Fruit fly (Drosophila melanogaster): Measurements from ENCODE around the gene CG33234.

CG33234 gene

dm6 chr3L:2631406-2631805 is 30.0 kb upstream of the CG33234 start, which contains the start of the genes CG42245 and MEP-1 (continued):
- TF ChIP-seq sisA (GFP tag; IDR thresholded peaks at IDR 0.05) (no peak), eve (GFP tag; optimal IDR thresholded peaks at IDR 0.05) (no peak), stwl (tag; optimal IDR thresholded peaks at IDR 0.05) (peak; percentile 95), CG2202 (tag; optimal IDR thresholded peaks at IDR 0.05) (no peak), ro (GFP tag; IDR thresholded peaks at IDR 0.05) (no peak), so (GFP tag; IDR thresholded peaks at IDR 0.05) (0 out of 3 replicates have a peak, but pooled peaks have one; percentile 12), Mes4 (GFP tag; optimal IDR thresholded peaks at IDR 0.05) (peak; percentile 49), caup (GFP tag; optimal IDR thresholded peaks at IDR 0.05; ENCODE audit: severe bottlenecking) (peak; percentile 51), NK7.1 (GFP tag; optimal IDR thresholded peaks at IDR 0.05) (no peak), Deaf1 (tag; optimal IDR thresholded peaks at IDR 0.05) (peak; percentile 9), Doc2 (GFP tag; IDR thresholded peaks at IDR 0.05) (no peak), CG11093 (GFP tag; IDR thresholded peaks at IDR 0.05) (no peak), CG11456 (GFP tag; IDR thresholded peaks at IDR 0.05) (no peak), tap (tag; optimal IDR thresholded peaks at IDR 0.05) (peak; percentile 13), ewg (GFP tag; optimal IDR thresholded peaks at IDR 0.05) (no peak), jing (GFP tag; optimal IDR thresholded peaks at IDR 0.05) (no peak), CG42726 (GFP tag; IDR thresholded peaks at IDR 0.05; ENCODE audit: partially characterized antibody) (no peak), HLH54F (GFP tag; optimal IDR thresholded peaks at IDR 0.05) (peak; percentile 58), CG6654 (GFP tag; optimal IDR thresholded peaks at IDR 0.05) (no peak), CG31388 (GFP tag; optimal IDR thresholded peaks at IDR 0.05) (peak; percentile 20), ap (GFP tag; IDR thresholded peaks at IDR 0.05) (no peak), pan (optimal IDR thresholded peaks at IDR 0.05) (no peak), pan (GFP tag; optimal IDR thresholded peaks at IDR 0.05 in 1 of 2, IDR thresholded peaks at IDR 0.05 in 1 of 2) (peak in 1 of 2 experiments; percentile 21), CG13296 (GFP tag; optimal IDR thresholded peaks at IDR 0.05) (peak; percentile 32), Hmr (GFP tag; optimal IDR thresholded peaks at IDR 0.05) (peak; percentile 31), CG5953 (GFP tag; IDR thresholded peaks at IDR 0.05) (no peak), oc (tag; optimal IDR thresholded peaks at IDR 0.05) (no peak), CkIIα-i1 (GFP tag; IDR thresholded peaks at IDR 0.05) (no peak), vvl (GFP tag; IDR thresholded peaks at IDR 0.05) (peak; percentile 68; the same call in 1 of the 2 replicates), lola (GFP tag; optimal IDR thresholded peaks at IDR 0.05) (peak in 1 of 3 experiments; percentile 32), CG13624 (GFP tag; optimal IDR thresholded peaks at IDR 0.05) (peak; percentile 72), H15 (GFP tag; IDR thresholded peaks at IDR 0.05) (no peak), CG14441 (GFP tag; IDR thresholded peaks at IDR 0.05) (no peak), CG6765 (GFP tag; optimal IDR thresholded peaks at IDR 0.05) (no peak), wdn (GFP tag; IDR thresholded peaks at IDR 0.05) (no peak), Sry-β (GFP tag; optimal IDR thresholded peaks at IDR 0.05) (no peak), Dad (GFP tag; optimal IDR thresholded peaks at IDR 0.05) (peak; percentile 57), unpg (GFP tag; optimal IDR thresholded peaks at IDR 0.05) (peak; percentile 47), Dbx (GFP tag; IDR thresholded peaks at IDR 0.05) (peak; percentile 22; the same call in 1 of the 3 replicates), CG6272 (GFP tag; IDR thresholded peaks at IDR 0.05) (no peak), CG10267 (tag; optimal IDR thresholded peaks at IDR 0.05) (peak; percentile 96), cas (GFP tag; IDR thresholded peaks at IDR 0.05) (no peak), CG7357 (GFP tag; IDR thresholded peaks at IDR 0.05) (no peak), ac (GFP tag; optimal IDR thresholded peaks at IDR 0.05) (no peak), luna (GFP tag; optimal IDR thresholded peaks at IDR 0.05) (peak; percentile 7), CG6854 (GFP tag; optimal IDR thresholded peaks at IDR 0.05) (no peak), CG2889 (GFP tag; IDR thresholded peaks at IDR 0.05) (no peak), E2f2 (GFP tag; IDR thresholded peaks at IDR 0.05) (peak; percentile 82), ci (GFP tag; IDR thresholded peaks at IDR 0.05) (peak; percentile 55; the same call in 1 of the 3 replicates), BEAF-32 (GFP tag; optimal IDR thresholded peaks at IDR 0.05) (peak; percentile 67), CG11504 (tag; optimal IDR thresholded peaks at IDR 0.05) (peak; percentile 66), Lhr (GFP tag; optimal IDR thresholded peaks at IDR 0.05) (peak; percentile 38)

Data from whole organism, embryonic.